Worm (Caenorhabditis elegans) whole organism, L4 larva: Measurements from ENCODE around the gene F59E11.5.

Experiments
- D1046.2 ChIP-seq: fragments of 200-800 bp; sonication (Bioruptor generic); IDR thresholded peaks from 2 replicates; pipeline ENCODE4 v1.3.6; 2022; ENCODE audit warnings: missing genetic modification characterization, missing compliant biosample characterization
- F10B5.3 ChIP-seq: sonication (generic microtip); optimal IDR thresholded peaks from 2 replicates; lab custom pipeline; 2016; ENCODE audit warnings: mild to moderate bottlenecking, missing genetic modification characterization, missing compliant biosample characterization
- F37D6.2 ChIP-seq: sonication (generic microtip); optimal IDR thresholded peaks from 2 replicates; lab custom pipeline; 2016; ENCODE audit warnings: mild to moderate bottlenecking, missing genetic modification characterization, missing compliant biosample characterization
- F49E8.2 ChIP-seq: sonication (generic microtip); optimal IDR thresholded peaks from 2 replicates; lab custom pipeline; 2016; ENCODE audit warnings: missing compliant biosample characterization, mild to moderate bottlenecking, missing genetic modification characterization, borderline replicate concordance
- R02D3.7 ChIP-seq: fragments of 150-350 bp; sonication (generic microtip); optimal IDR thresholded peaks from 3 replicates; lab custom pipeline; 2014; ENCODE audit warnings: missing biosample characterization, missing genetic modification characterization
- T26A8.4 ChIP-seq: fragments of 200-800 bp; sonication (Bioruptor generic); IDR thresholded peaks from 2 replicates; pipeline ENCODE4 v1.3.6; 2022; ENCODE audit warnings: missing genetic modification characterization, missing compliant biosample characterization
- Y105C5A.15 ChIP-seq: fragments of 200-800 bp; sonication (Bioruptor generic); IDR thresholded peaks from 2 replicates; pipeline ENCODE4 v1.3.6; 2022; ENCODE audit warnings: missing genetic modification characterization, missing compliant biosample characterization
- Y48G9A.11 ChIP-seq: fragments of 200-800 bp; sonication (Bioruptor generic); IDR thresholded peaks from 2 replicates; pipeline ENCODE4 v1.3.6; 2022; ENCODE audit warnings: missing genetic modification reagents, missing genetic modification characterization, missing compliant biosample characterization
- aha-1 ChIP-seq: fragments of 150-350 bp; peaks from one replicate; lab custom pipeline; 2014; ENCODE audit warnings: missing biosample characterization, missing genetic modification characterization
- aly-2 ChIP-seq: sonication (generic microtip); optimal IDR thresholded peaks from 2 replicates; lab custom pipeline; 2018; ENCODE audit warnings: missing biosample characterization, missing genetic modification characterization
- ceh-20 ChIP-seq: fragments of 200-800 bp; sonication (Bioruptor generic); IDR thresholded peaks from 2 replicates; pipeline ENCODE4 v1.3.6; 2022; ENCODE audit warnings: missing genetic modification reagents, missing genetic modification characterization, missing compliant biosample characterization
- ceh-28 ChIP-seq: fragments of 150-350 bp; optimal IDR thresholded peaks from 2 replicates; lab custom pipeline; 2014; ENCODE audit warnings: missing biosample characterization, missing genetic modification reagents, missing genetic modification characterization
- dmd-6 ChIP-seq: fragments of 200-800 bp; sonication (Bioruptor generic); IDR thresholded peaks from 2 replicates; pipeline ENCODE4 v1.3.6; 2022; ENCODE audit warnings: missing genetic modification reagents, missing genetic modification characterization, missing compliant biosample characterization
- dmd-9 ChIP-seq: fragments of 200-800 bp; sonication (Bioruptor generic); IDR thresholded peaks from 2 replicates; pipeline ENCODE4 v1.3.6; 2022; ENCODE audit warnings: missing genetic modification reagents, missing genetic modification characterization, missing compliant biosample characterization
- egl-27 ChIP-seq: sonication (generic microtip); optimal IDR thresholded peaks from 3 replicates; lab custom pipeline; 2017; ENCODE audit warnings: missing biosample characterization, missing genetic modification reagents, missing genetic modification characterization
- fkh-10 ChIP-seq: fragments of 150-350 bp; optimal IDR thresholded peaks from 2 replicates; lab custom pipeline; 2014; ENCODE audit warnings: missing biosample characterization, missing genetic modification reagents, missing genetic modification characterization
- hif-1 ChIP-seq, 2 experiments: sonication (generic microtip); optimal IDR thresholded peaks; 2 replicates each; lab custom pipeline; 2016 to 2017; ENCODE audit warnings: missing compliant biosample characterization in 2 of 2, missing genetic modification characterization in 2 of 2, missing genetic modification reagents in 2 of 2, missing genotype in 2 of 2, mild to moderate bottlenecking in 1 of 2
- hlh-11 ChIP-seq: fragments of 200-800 bp; sonication (Bioruptor generic); optimal IDR thresholded peaks from 2 replicates; lab custom pipeline; 2018; ENCODE audit warnings: mild to moderate bottlenecking, missing genetic modification characterization, missing compliant biosample characterization
- lin-13 ChIP-seq: fragments of 150-350 bp; optimal IDR thresholded peaks from 2 replicates; lab custom pipeline; 2014; ENCODE audit warnings: missing biosample characterization, missing genetic modification reagents, missing genetic modification characterization
- lin-38 ChIP-seq: fragments of 200-800 bp; sonication (Bioruptor generic); IDR thresholded peaks from 2 replicates; pipeline ENCODE4 v1.3.6; 2022; ENCODE audit warnings: missing genetic modification reagents, missing genetic modification characterization, missing compliant biosample characterization
- lin-39 ChIP-seq: fragments of 150-350 bp; optimal IDR thresholded peaks from 2 replicates; lab custom pipeline; 2014; ENCODE audit warnings: missing biosample characterization, missing genetic modification reagents, missing genetic modification characterization
- lsy-2 ChIP-seq, 2 experiments: fragments of 150-350 bp in 1 of 2; sonication (generic microtip) in 1 of 2; optimal IDR thresholded peaks; 2 replicates each; lab custom pipeline; 2014 to 2017; ENCODE audit warnings: missing biosample characterization in 2 of 2, missing genetic modification characterization in 2 of 2
- madf-9 ChIP-seq: fragments of 200-800 bp; sonication (Bioruptor generic); conservative IDR thresholded peaks from 2 replicates; pipeline ENCODE4 v1.3.6; 2022; ENCODE audit warnings: missing genetic modification reagents, missing genetic modification characterization, missing compliant biosample characterization
- mdl-1 ChIP-seq, 2 experiments: fragments of 150-350 bp in 1 of 2; sonication (generic microtip) in 1 of 2; optimal IDR thresholded peaks; 2 replicates each; lab custom pipeline; 2014 to 2017; ENCODE audit warnings: missing biosample characterization in 2 of 2, missing genetic modification characterization in 2 of 2
- mdt-29 ChIP-seq: fragments of 200-800 bp; sonication (Bioruptor generic); IDR thresholded peaks from 2 replicates; pipeline ENCODE4 v1.3.6; 2022; ENCODE audit warnings: missing genetic modification reagents, missing genetic modification characterization, missing compliant biosample characterization
- mep-1 ChIP-seq: fragments of 150-350 bp; sonication (generic microtip); optimal IDR thresholded peaks from 3 replicates; lab custom pipeline; 2014; ENCODE audit warnings: missing biosample characterization, missing genetic modification characterization
- mxl-2 ChIP-seq: fragments of 200-800 bp; sonication (Bioruptor generic); conservative IDR thresholded peaks from 2 replicates; pipeline ENCODE4 v1.3.6; 2022; ENCODE audit warnings: missing genetic modification reagents, missing genetic modification characterization, missing compliant biosample characterization
- nhr-237 ChIP-seq: sonication (generic microtip); optimal IDR thresholded peaks from 2 replicates; lab custom pipeline; 2017; ENCODE audit warnings: missing biosample characterization, missing genetic modification characterization
- nhr-28 ChIP-seq: fragments of 150-350 bp; optimal IDR thresholded peaks from 2 replicates; lab custom pipeline; 2014; ENCODE audit warnings: missing biosample characterization, missing genetic modification characterization
- nhr-6 ChIP-seq: fragments of 150-350 bp; optimal IDR thresholded peaks from 2 replicates; lab custom pipeline; 2014; ENCODE audit warnings: missing biosample characterization, missing genetic modification characterization
- nhr-76 ChIP-seq: fragments of 150-350 bp; optimal IDR thresholded peaks from 2 replicates; lab custom pipeline; 2014; ENCODE audit warnings: missing biosample characterization, missing genetic modification characterization
- saeg-2 ChIP-seq: fragments of 200-800 bp; sonication (Bioruptor generic); IDR thresholded peaks from 2 replicates; pipeline ENCODE4 v1.3.6; 2022; ENCODE audit warnings: missing genetic modification reagents, missing genetic modification characterization, missing compliant biosample characterization
- snpc-4 ChIP-seq: fragments of 150-350 bp; optimal IDR thresholded peaks from 2 replicates; lab custom pipeline; 2014; ENCODE audit warnings: missing biosample characterization, missing genetic modification characterization
- spr-1 ChIP-seq: sonication (generic microtip); optimal IDR thresholded peaks from 2 replicates; lab custom pipeline; 2016; ENCODE audit warnings: mild to moderate bottlenecking, missing genetic modification characterization, missing compliant biosample characterization
- unc-130 ChIP-seq: sonication (generic microtip); optimal IDR thresholded peaks from 2 replicates; lab custom pipeline; 2016; ENCODE audit warnings: missing genetic modification reagents, missing genetic modification characterization, missing compliant biosample characterization
- unc-62 ChIP-seq, 3 experiments: fragments of 150-350 bp in 1 of 3; sonication (generic microtip); optimal IDR thresholded peaks in 2 of 3; peaks in 1 of 3; 1 replicate in 1 of 3; 2 replicates in 2 of 3; lab custom pipeline; 2014 to 2017; ENCODE audit warnings: missing biosample characterization in 3 of 3, missing genetic modification characterization in 3 of 3, missing genetic modification reagents in 3 of 3, missing genotype in 1 of 3
- vab-7 ChIP-seq: fragments of 200-800 bp; sonication (Bioruptor generic); IDR thresholded peaks from 2 replicates; pipeline ENCODE4 v1.3.6; 2022; ENCODE audit warnings: missing genetic modification reagents, missing genetic modification characterization, missing compliant biosample characterization
- zfp-2 ChIP-seq: sonication (generic microtip); optimal IDR thresholded peaks from 2 replicates; lab custom pipeline; 2016; ENCODE audit warnings: mild to moderate bottlenecking, missing genetic modification characterization, missing compliant biosample characterization

Gene F59E11.5

DNA sequence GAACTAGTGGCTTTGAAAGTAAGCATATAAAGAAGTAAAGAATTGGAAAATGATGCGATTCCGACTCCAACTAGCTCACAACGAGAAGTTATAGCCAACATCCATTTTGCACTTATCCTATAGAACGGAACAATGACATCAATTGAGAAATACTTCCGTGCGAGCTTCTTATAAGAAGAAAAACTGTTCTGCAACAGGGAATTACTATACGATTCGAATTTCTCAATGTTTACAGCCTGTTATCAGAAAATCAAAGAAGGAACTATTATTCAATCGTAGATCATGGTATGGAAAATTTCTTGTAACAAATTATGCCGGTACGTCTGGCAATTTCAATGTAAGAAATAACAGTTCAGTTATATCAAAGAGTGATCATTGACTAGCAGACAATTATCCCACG is 9.2 kb upstream of the F59E11.5 start, which contains the start of gene str-85:
TSS of gene str-85 (minus strand) at position 101 of the 400 bp plus-strand sequence.
- TF ChIP-seq egl-27 (tag; lab: Kevin White, UChicago) (no peak), saeg-2 (GFP tag; lab: Robert Waterston, UW) (no peak), dmd-6 (GFP tag; lab: Robert Waterston, UW) (no peak), lin-13 (no peak), D1046.2 (GFP tag; lab: Robert Waterston, UW) (no peak), spr-1 (tag; lab: Kevin White, UChicago) (no peak), Y105C5A.15 (no peak), lin-39 (tag; lab: Kevin White, UChicago) (no peak), nhr-6 (tag; lab: Kevin White, UChicago) (no peak), snpc-4 (tag; lab: Kevin White, UChicago) (no peak)

DNA sequence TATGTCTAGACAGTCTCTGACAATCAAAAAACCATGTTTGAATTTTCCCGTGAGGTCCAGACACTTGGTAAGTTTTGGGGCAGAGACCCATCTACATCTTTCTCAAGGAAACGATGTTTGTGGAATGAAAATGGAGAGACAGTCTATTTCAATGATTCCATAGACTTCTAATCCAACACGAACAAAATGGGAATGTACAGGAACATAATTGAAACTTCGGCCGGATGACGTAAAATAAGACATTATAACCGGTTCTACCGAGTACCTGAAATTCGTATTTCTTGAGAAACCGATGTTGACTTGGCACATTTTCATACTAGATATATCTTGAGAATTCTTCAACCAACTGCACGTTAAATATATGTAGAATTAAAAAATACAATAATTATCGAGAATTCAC is 6.8 kb upstream of the F59E11.5 start, which contains the start of gene str-87:
TSS of gene str-87 (minus strand) at position 101 of the 400 bp plus-strand sequence.
- TF ChIP-seq ceh-20 (GFP tag; lab: Robert Waterston, UW) (no peak), T26A8.4 (GFP tag; lab: Robert Waterston, UW) (no peak), lin-13 (no peak), egl-27 (tag; lab: Kevin White, UChicago) (no peak), mdl-1 (tag; optimal IDR thresholded peaks at IDR 0.05; lab: Kevin White, UChicago) (no peak), nhr-237 (tag; lab: Kevin White, UChicago) (no peak), lin-38 (GFP tag; lab: Robert Waterston, UW) (no peak), aly-2 (tag; lab: Kevin White, UChicago) (no peak), hif-1 (tag; optimal IDR thresholded peaks at IDR 0.05; lab: Kevin White, UChicago) (no peak)

DNA sequence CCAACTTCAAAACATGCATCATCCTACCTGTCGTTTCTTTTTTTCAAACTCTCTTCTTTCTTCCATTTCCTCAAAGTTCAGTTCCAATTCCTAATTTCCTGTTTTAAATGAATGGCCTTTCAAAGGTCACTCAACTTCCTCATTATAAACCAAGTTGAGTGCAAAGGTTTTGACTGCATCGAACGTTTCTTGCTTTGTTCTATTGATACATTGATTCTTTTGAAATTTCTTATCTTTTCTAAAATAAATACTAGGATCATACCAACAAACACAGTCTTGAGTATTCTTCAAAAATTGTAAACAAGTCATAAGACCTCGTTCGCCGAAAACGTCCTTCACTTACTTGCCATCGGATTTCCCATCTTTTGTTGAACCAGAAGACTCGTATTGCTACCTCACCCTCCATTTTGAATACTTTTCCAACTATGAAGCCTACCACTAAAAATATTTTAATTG is 4.7 kb upstream of the F59E11.5 start, which contains the start of gene F59E11.7:
TSS of gene F59E11.7 (plus strand) at position 51 of the 456 bp plus-strand sequence.
- TF ChIP-seq F37D6.2 (tag; lab: Kevin White, UChicago) (no peak), hlh-11 (tag; lab: Kevin White, UChicago) (no peak), lin-13 (no peak), mdt-29 (GFP tag; lab: Robert Waterston, UW) (no peak), fkh-10 (GFP tag; lab: Kevin White, UChicago) (no peak), zfp-2 (no peak), nhr-76 (tag; lab: Kevin White, UChicago) (no peak), Y105C5A.15 (no peak), ceh-28 (tag; lab: Kevin White, UChicago) (no peak), Y48G9A.11 (no peak), F10B5.3 (tag; lab: Kevin White, UChicago) (no peak), R02D3.7 (tag; lab: Kevin White, UChicago) (no peak), vab-7 (GFP tag; lab: Robert Waterston, UW) (no peak), mxl-2 (GFP tag; lab: Robert Waterston, UW) (no peak), madf-9 (GFP tag; lab: Robert Waterston, UW) (no peak), unc-130 (GFP tag; lab: Kevin White, UChicago) (no peak), lsy-2 (tag; optimal IDR thresholded peaks at IDR 0.05; lab: Kevin White, UChicago) (no peak), hif-1 (tag; optimal IDR thresholded peaks at IDR 0.05; lab: Kevin White, UChicago) (no peak)
- TF ChIP-seq, all 104 proteins: peak for 0

ce11 chrV:8991679-8992078 is 3.2 kb upstream of the F59E11.5 start, which contains the start of gene F59E11.6:
F59E11.6 (plus strand) TSS chrV:8991789.
- peak; percentile 89 for TF ChIP-seq aha-1 (tag; lab: Kevin White, UChicago)
- no peak for TF ChIP-seq Y48G9A.11

- peak; percentile 39 for TF ChIP-seq nhr-28 (tag; lab: Kevin White, UChicago)
- TF ChIP-seq unc-62 (GFP tag; optimal IDR thresholded peaks at IDR 0.05 in 1 of 2; lab: Kevin White, UChicago) = peak in 1 of 2 experiments; percentile 33
- TF ChIP-seq unc-62 (tag; optimal IDR thresholded peaks at IDR 0.05; lab: Kevin White, UChicago) = no peak
- peak; percentile 36 for TF ChIP-seq aha-1 (tag; lab: Kevin White, UChicago)
- no peak for TF ChIP-seq F49E8.2
- no peak for TF ChIP-seq mep-1 (tag; lab: Kevin White, UChicago)
- peak in 1 of 2 experiments; percentile 54 for TF ChIP-seq mdl-1 (tag; optimal IDR thresholded peaks at IDR 0.05; lab: Kevin White, UChicago)
- TF ChIP-seq dmd-9 (GFP tag; lab: Robert Waterston, UW) = no peak
Measured at ce11 chrV:8994272-8994671, 629 bp upstream of the F59E11.5 start.
